Worm (Caenorhabditis elegans) whole organism, L4 larva: ENCODE measurements around the gene srbc-83.

Source experiments
- Y48G9A.11 ChIP-seq: fragments of 200-800 bp; sonication (Bioruptor generic); IDR thresholded peaks from 2 replicates; pipeline ENCODE4 v1.3.6; 2022; ENCODE audit warnings: missing genetic modification reagents, missing genetic modification characterization, missing compliant biosample characterization
- lin-29 ChIP-seq: fragments of 200-800 bp; sonication (Bioruptor generic); IDR thresholded peaks from 2 replicates; pipeline ENCODE4 v1.3.6; 2022; ENCODE audit warnings: missing genetic modification reagents, missing genetic modification characterization, missing compliant biosample characterization

DNA sequence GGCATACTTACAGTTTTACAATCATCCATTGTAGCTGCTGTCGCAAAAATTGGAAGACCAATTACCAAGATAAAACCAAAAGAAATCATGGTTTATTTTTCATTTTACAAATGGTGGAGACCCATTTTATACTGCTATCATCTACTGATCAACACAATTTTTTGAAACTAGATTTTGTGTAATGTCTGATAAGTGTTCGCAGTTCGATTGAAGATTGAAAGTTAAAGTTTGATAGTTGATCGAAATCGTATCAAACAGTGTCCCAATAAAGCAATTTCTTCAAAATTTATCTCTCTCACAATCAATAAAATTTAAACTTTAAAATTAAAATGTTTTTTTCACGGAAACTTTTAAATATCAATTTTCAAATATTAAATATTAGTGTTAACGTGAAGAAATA, 26.0 kb upstream of the srbc-83 start, which contains the start of gene T13F3.6:
- TF ChIP-seq lin-29 (GFP tag; lab: Robert Waterston, UW): no peak
- no peak for TF ChIP-seq Y48G9A.11 (GFP tag; lab: Robert Waterston, UW)
